Fruit fly (Drosophila melanogaster) whole organism, embryonic: Measurements from ENCODE around the gene CG8119.

Experiments used
- BEAF-32 ChIP-seq: fragments of 200-800 bp; sonication (Bioruptor generic); optimal IDR thresholded peaks from 3 replicates; lab custom pipeline; 2017; ENCODE audit warnings: missing biosample characterization, missing genetic modification characterization, mild to moderate bottlenecking, moderate library complexity, missing genetic modification reagents
- CG10147 ChIP-seq: fragments of 200-800 bp; sonication (Bioruptor generic); optimal IDR thresholded peaks from 2 replicates; lab custom pipeline; 2019; ENCODE audit warnings: missing biosample characterization, mild to moderate bottlenecking, missing genetic modification characterization, moderate library complexity
- CG10274 ChIP-seq: fragments of 200-800 bp; sonication (Bioruptor generic); optimal IDR thresholded peaks from 3 replicates; lab custom pipeline; 2017; ENCODE audit warnings: missing biosample characterization, mild to moderate bottlenecking, missing genetic modification characterization
- CG10565 ChIP-seq: fragments of 200-800 bp; sonication (Bioruptor generic); optimal IDR thresholded peaks from 3 replicates; lab custom pipeline; 2016; ENCODE audit warnings: missing biosample characterization, mild to moderate bottlenecking, missing genetic modification characterization
- CG12659 ChIP-seq: fragments of 200-800 bp; sonication (Bioruptor generic); optimal IDR thresholded peaks from 3 replicates; lab custom pipeline; 2017; ENCODE audit warnings: mild to moderate bottlenecking, missing biosample characterization, missing genetic modification reagents, missing genetic modification characterization
- CG12744 ChIP-seq: fragments of 200-800 bp; sonication (Bioruptor generic); optimal IDR thresholded peaks from 2 replicates; lab custom pipeline; 2016; ENCODE audit warnings: missing biosample characterization, missing genetic modification characterization
- CG13894 ChIP-seq: fragments of 200-800 bp; sonication (Bioruptor generic); optimal IDR thresholded peaks from 3 replicates; lab custom pipeline; 2018; ENCODE audit warnings: missing biosample characterization, mild to moderate bottlenecking, missing genetic modification characterization, moderate library complexity
- CG15011 ChIP-seq: fragments of 200-800 bp; sonication (Bioruptor generic); optimal IDR thresholded peaks from 3 replicates; lab custom pipeline; 2018; ENCODE audit warnings: missing biosample characterization, mild to moderate bottlenecking, missing genetic modification characterization
- CG1647 ChIP-seq: fragments of 200-800 bp; sonication (Bioruptor generic); optimal IDR thresholded peaks from 3 replicates; lab custom pipeline; 2016; ENCODE audit warnings: missing biosample characterization, missing genetic modification characterization
- CG16863 ChIP-seq: fragments of 200-800 bp; sonication (Bioruptor generic); optimal IDR thresholded peaks from 3 replicates; lab custom pipeline; 2016; ENCODE audit warnings: missing biosample characterization, missing genetic modification characterization
- CG18476 ChIP-seq: fragments of 200-800 bp; sonication (Bioruptor generic); optimal IDR thresholded peaks from 2 replicates; lab custom pipeline; 2016; ENCODE audit warnings: missing biosample characterization, mild to moderate bottlenecking, missing genetic modification characterization
- CG2202 ChIP-seq: fragments of 200-800 bp; sonication (Bioruptor generic); optimal IDR thresholded peaks from 2 replicates; lab custom pipeline; 2018; ENCODE audit warnings: missing biosample characterization, mild to moderate bottlenecking, missing genetic modification characterization
- CG6272 ChIP-seq: fragments of 200-800 bp; sonication (Bioruptor generic); IDR thresholded peaks from 2 replicates; pipeline ENCODE4 v1.3.6; 2022; ENCODE audit warnings: missing biosample characterization, missing genetic modification characterization
- CG6654 ChIP-seq: fragments of 200-800 bp; sonication (Bioruptor generic); optimal IDR thresholded peaks from 2 replicates; lab custom pipeline; 2017; ENCODE audit warnings: missing biosample characterization, mild to moderate bottlenecking, missing genetic modification characterization
- CG6791 ChIP-seq: fragments of 200-800 bp; sonication (Bioruptor generic); IDR thresholded peaks from 3 replicates; pipeline ENCODE4 v1.3.6; 2022; ENCODE audit warnings: missing biosample characterization, missing genetic modification characterization; ENCODE audit not compliant: partially characterized antibody
- CG6813 ChIP-seq: fragments of 200-800 bp; sonication (Bioruptor generic); optimal IDR thresholded peaks from 2 replicates; lab custom pipeline; 2017; ENCODE audit warnings: missing biosample characterization, missing genetic modification characterization, mild to moderate bottlenecking, moderate library complexity, missing genetic modification reagents
- CG7928 ChIP-seq: fragments of 200-800 bp; sonication (Bioruptor generic); optimal IDR thresholded peaks from 2 replicates; lab custom pipeline; 2017; ENCODE audit warnings: missing biosample characterization, mild to moderate bottlenecking, missing genetic modification characterization
- CG8089 ChIP-seq: fragments of 200-800 bp; sonication (Bioruptor generic); optimal IDR thresholded peaks from 3 replicates; lab custom pipeline; 2016; ENCODE audit warnings: missing biosample characterization, missing genetic modification characterization
- D ChIP-seq, 2 experiments: fragments of 200-800 bp in 1 of 2; fragments of >200 bp in 1 of 2; sonication (Bioruptor generic) in 1 of 2; optimal IDR thresholded peaks; 2 replicates in 1 of 2; 3 replicates in 1 of 2; lab custom pipeline; 2017; ENCODE audit warnings: mild to moderate bottlenecking in 1 of 2, missing biosample characterization in 1 of 2, missing genetic modification characterization in 1 of 2, missing genetic modification reagents in 1 of 2
- Doc3 ChIP-seq: fragments of 200-800 bp; sonication (Bioruptor generic); IDR thresholded peaks from 3 replicates; pipeline ENCODE4 v1.3.6; 2022; ENCODE audit warnings: missing biosample characterization, missing genetic modification characterization; ENCODE audit not compliant: partially characterized antibody
- Dp ChIP-seq: fragments of 200-800 bp; sonication (Bioruptor generic); optimal IDR thresholded peaks from 2 replicates; lab custom pipeline; 2018; ENCODE audit warnings: missing biosample characterization, mild to moderate bottlenecking, missing genetic modification characterization, moderate library complexity
- Ets65A ChIP-seq: fragments of 200-800 bp; sonication (Bioruptor generic); peaks from one replicate; lab custom pipeline; 2016; ENCODE audit warnings: missing biosample characterization, missing genetic modification characterization
- Gug ChIP-seq: fragments of 200-800 bp; sonication (Bioruptor generic); IDR thresholded peaks from 4 replicates; pipeline ENCODE4 v1.3.6; 2022; ENCODE audit warnings: missing biosample characterization, missing genetic modification characterization
- H2.0 ChIP-seq: fragments of 200-800 bp; sonication (Bioruptor generic); IDR thresholded peaks from 2 replicates; pipeline ENCODE4 v1.3.6; 2022; ENCODE audit warnings: missing biosample characterization, missing genetic modification characterization
- Hey ChIP-seq: fragments of 200-800 bp; sonication (Bioruptor generic); optimal IDR thresholded peaks from 3 replicates; lab custom pipeline; 2018; ENCODE audit warnings: missing biosample characterization, mild to moderate bottlenecking, missing genetic modification characterization
- Hr51 ChIP-seq, 2 experiments: fragments of 200-800 bp; sonication (Bioruptor generic); optimal IDR thresholded peaks; 2 replicates in 1 of 2; 3 replicates in 1 of 2; lab custom pipeline; 2016 to 2018; ENCODE audit warnings: missing biosample characterization in 2 of 2, missing genetic modification characterization in 2 of 2, mild to moderate bottlenecking in 1 of 2, moderate library complexity in 1 of 2
- Lpt ChIP-seq: fragments of >200 bp; optimal IDR thresholded peaks from 2 replicates; lab custom pipeline; 2018; ENCODE audit warnings: missing biosample characterization, missing genetic modification characterization
- NK7.1 ChIP-seq: fragments of 200-800 bp; sonication (Bioruptor generic); optimal IDR thresholded peaks from 3 replicates; lab custom pipeline; 2016; ENCODE audit warnings: missing biosample characterization, missing genetic modification characterization
- Ptx1 ChIP-seq: fragments of 200-800 bp; sonication (Bioruptor generic); IDR thresholded peaks from 2 replicates; pipeline ENCODE4 v1.3.6; 2022; ENCODE audit warnings: missing biosample characterization, missing genetic modification characterization
- Six4 ChIP-seq: fragments of 200-800 bp; sonication (Bioruptor generic); optimal IDR thresholded peaks from 2 replicates; lab custom pipeline; 2016; ENCODE audit warnings: missing biosample characterization, missing genetic modification characterization
- Sox100B ChIP-seq: fragments of 200-800 bp; sonication (Bioruptor generic); optimal IDR thresholded peaks from 3 replicates; lab custom pipeline; 2018; ENCODE audit warnings: missing biosample characterization, mild to moderate bottlenecking, missing genetic modification characterization
- Xrp1 ChIP-seq: fragments of 200-800 bp; sonication (Bioruptor generic); IDR thresholded peaks from 2 replicates; pipeline ENCODE4 v1.3.6; 2022; ENCODE audit warnings: missing biosample characterization, missing genetic modification characterization
- ab ChIP-seq: fragments of 200-800 bp; sonication (Bioruptor generic); optimal IDR thresholded peaks from 2 replicates; lab custom pipeline; 2016; ENCODE audit warnings: missing biosample characterization, missing genetic modification characterization
- cad ChIP-seq: fragments of >200 bp; optimal IDR thresholded peaks from 2 replicates; lab custom pipeline; 2017; ENCODE audit warnings: missing biosample characterization, missing genetic modification characterization
- dpn ChIP-seq, 2 experiments: fragments of 200-800 bp; sonication (Bioruptor generic); optimal IDR thresholded peaks; 3 replicates each; lab custom pipeline; 2016; ENCODE audit warnings: missing biosample characterization in 2 of 2, missing genetic modification characterization in 2 of 2
- gfzf ChIP-seq: fragments of 200-800 bp; sonication (Bioruptor generic); optimal IDR thresholded peaks from 2 replicates; lab custom pipeline; 2016; ENCODE audit warnings: missing biosample characterization, mild to moderate bottlenecking, missing genetic modification characterization, moderate library complexity
- nau ChIP-seq: fragments of 200-800 bp; sonication (Bioruptor generic); optimal IDR thresholded peaks from 3 replicates; lab custom pipeline; 2017; ENCODE audit warnings: missing biosample characterization, mild to moderate bottlenecking, missing genetic modification characterization, missing genetic modification reagents
- pho ChIP-seq: fragments of 200-800 bp; sonication (Bioruptor generic); optimal IDR thresholded peaks from 2 replicates; lab custom pipeline; 2016; ENCODE audit warnings: missing biosample characterization, missing genetic modification characterization
- phol ChIP-seq: fragments of 200-800 bp; sonication (Bioruptor generic); optimal IDR thresholded peaks from 3 replicates; lab custom pipeline; 2018; ENCODE audit warnings: missing biosample characterization, mild to moderate bottlenecking, missing genetic modification characterization, moderate library complexity
- pnt ChIP-seq: fragments of 200-800 bp; sonication (Bioruptor generic); optimal IDR thresholded peaks from 3 replicates; lab custom pipeline; 2016; ENCODE audit warnings: missing biosample characterization, missing genetic modification characterization
- pzg ChIP-seq: fragments of 200-800 bp; sonication (Bioruptor generic); optimal IDR thresholded peaks from 3 replicates; lab custom pipeline; 2018; ENCODE audit warnings: missing biosample characterization, mild to moderate bottlenecking, missing genetic modification characterization, moderate library complexity
- repo ChIP-seq: fragments of 200-800 bp; sonication (Bioruptor generic); optimal IDR thresholded peaks from 2 replicates; lab custom pipeline; 2016; ENCODE audit warnings: missing biosample characterization, missing genetic modification characterization
- sens-2 ChIP-seq: fragments of 200-800 bp; sonication (Bioruptor generic); IDR thresholded peaks from 2 replicates; pipeline ENCODE4 v1.3.6; 2022; ENCODE audit warnings: missing biosample characterization, missing genetic modification characterization
- slbo ChIP-seq: fragments of 200-800 bp; sonication (Bioruptor generic); IDR thresholded peaks from 2 replicates; pipeline ENCODE4 v1.3.6; 2022; ENCODE audit warnings: missing biosample characterization, missing genetic modification characterization
- sna ChIP-seq: fragments of 200-800 bp; sonication (Bioruptor generic); IDR thresholded peaks from 2 replicates; pipeline ENCODE4 v1.3.6; 2022; ENCODE audit warnings: missing biosample characterization, missing genetic modification characterization; ENCODE audit not compliant: partially characterized antibody
- z ChIP-seq: fragments of 200-800 bp; sonication (Bioruptor generic); IDR thresholded peaks from 3 replicates; pipeline ENCODE4 v1.3.6; 2022; ENCODE audit warnings: missing biosample characterization, missing genetic modification characterization
- zfh2 ChIP-seq: fragments of 200-800 bp; sonication (Bioruptor generic); optimal IDR thresholded peaks from 2 replicates; lab custom pipeline; 2016; ENCODE audit warnings: missing biosample characterization, missing genetic modification characterization

Gene CG8119

DNA sequence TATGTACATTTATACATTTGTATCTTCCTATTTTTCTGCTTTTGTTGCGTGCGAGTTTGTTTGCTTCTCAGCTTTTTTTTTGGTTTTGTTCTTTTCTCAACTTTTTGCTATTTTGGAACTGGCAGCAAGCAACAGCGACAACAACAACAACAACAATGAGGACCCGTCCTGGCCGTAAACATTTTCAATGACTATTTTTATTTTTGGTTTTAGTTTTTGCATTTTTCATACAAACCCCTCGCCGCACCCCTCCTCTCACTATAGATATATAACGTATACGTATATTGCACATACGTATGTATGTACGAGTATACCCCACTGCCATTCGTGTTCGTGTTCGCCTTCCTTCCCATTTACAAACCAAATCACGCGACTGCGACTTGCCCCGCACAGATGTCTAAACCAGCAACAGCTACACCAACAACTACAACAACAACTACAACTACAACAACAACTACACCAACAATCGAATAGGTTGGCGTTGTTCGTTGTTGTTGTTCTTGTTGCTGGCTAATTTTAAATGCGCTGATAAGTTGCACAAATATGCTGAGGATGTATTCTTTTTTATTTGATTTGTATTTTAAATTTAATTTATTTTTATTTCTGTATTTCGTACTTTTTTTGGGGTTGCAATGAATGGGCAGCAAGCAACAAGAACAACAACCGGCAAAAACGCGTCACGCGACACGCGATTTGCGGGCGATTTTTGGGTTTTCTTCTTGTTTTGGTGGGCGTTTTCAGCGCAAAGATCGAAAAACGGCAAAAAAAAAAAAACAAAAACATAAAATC, 41.8 kb upstream of the CG8119 start (continued):
- TF ChIP-seq H2.0 (GFP tag; lab: Robert Waterston, UW): no peak
- no peak for TF ChIP-seq CG13894
- no peak for TF ChIP-seq Ets65A
- no peak for TF ChIP-seq sens-2 (GFP tag; lab: Robert Waterston, UW)

DNA sequence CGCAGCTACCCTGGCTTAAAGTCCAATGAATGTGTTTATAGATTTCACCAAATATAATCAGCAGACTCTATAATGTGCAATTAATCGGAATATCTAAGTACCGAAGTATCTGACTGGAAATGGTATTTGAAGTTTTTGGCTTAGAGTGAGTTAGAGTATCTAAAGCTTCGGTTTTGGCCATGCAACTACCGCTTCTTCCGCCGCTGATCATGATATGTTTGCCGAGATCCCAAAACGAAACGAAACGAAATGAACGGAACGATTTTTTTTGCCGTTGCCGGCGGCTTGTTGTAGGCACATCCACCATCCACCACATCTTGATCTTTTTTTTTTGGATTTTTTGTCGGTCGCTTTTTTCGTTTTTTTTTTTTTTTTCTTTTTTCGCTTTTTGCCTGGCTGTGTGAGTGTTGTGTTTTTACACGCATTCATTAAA, 39.4 kb upstream of the CG8119 start:
- TF ChIP-seq Ptx1: peak; percentile 89
- peak; percentile 67 for TF ChIP-seq repo
- TF ChIP-seq Dp: no peak
- no peak for TF ChIP-seq gfzf (GFP tag; lab: Kevin White, UChicago)
- peak; percentile 85 for TF ChIP-seq Gug (GFP tag; lab: Robert Waterston, UW)
- TF ChIP-seq pho (GFP tag; lab: Kevin White, UChicago): peak; percentile 58
- no peak for TF ChIP-seq D (optimal IDR thresholded peaks at IDR 0.05; lab: Kevin White, UChicago)
- peak; percentile 62 for TF ChIP-seq D (GFP tag; optimal IDR thresholded peaks at IDR 0.05; lab: Kevin White, UChicago)
- peak; percentile 89 for TF ChIP-seq pnt (GFP tag; lab: Kevin White, UChicago)
- peak; percentile 45 for TF ChIP-seq nau (GFP tag; lab: Kevin White, UChicago)
- peak; percentile 73 for TF ChIP-seq Sox100B (GFP tag; lab: Kevin White, UChicago)
- TF ChIP-seq zfh2 (GFP tag; lab: Kevin White, UChicago): peak; percentile 80
- TF ChIP-seq CG12659 (GFP tag; lab: Kevin White, UChicago): peak; percentile 67
- no peak for TF ChIP-seq CG2202 (tag; lab: Kevin White, UChicago)
- peak; percentile 77 for TF ChIP-seq CG6272 (GFP tag; lab: Robert Waterston, UW)
- TF ChIP-seq Hr51 (GFP tag; optimal IDR thresholded peaks at IDR 0.05; lab: Kevin White, UChicago): peak in 1 of 2 experiments; percentile 79
- TF ChIP-seq CG6654 (GFP tag; lab: Kevin White, UChicago): peak; percentile 29
- TF ChIP-seq Xrp1 (GFP tag; lab: Robert Waterston, UW): peak; percentile 85
- TF ChIP-seq z (GFP tag; lab: Robert Waterston, UW): no peak
- peak; percentile 93 for TF ChIP-seq slbo (GFP tag; lab: Robert Waterston, UW)
- no peak for TF ChIP-seq cad
- TF ChIP-seq CG10274 (GFP tag; lab: Kevin White, UChicago): peak; percentile 49
- peak; percentile 61 for TF ChIP-seq CG8089
- peak; percentile 23 for TF ChIP-seq CG7928
- no peak for TF ChIP-seq Lpt (GFP tag; lab: Kevin White, UChicago)
- peak; percentile 49 for TF ChIP-seq CG18476 (GFP tag; lab: Kevin White, UChicago)
- peak; percentile 66 to 79 for TF ChIP-seq dpn (GFP tag; optimal IDR thresholded peaks at IDR 0.05; lab: Kevin White, UChicago)
- peak; percentile 86 for TF ChIP-seq H2.0 (GFP tag; lab: Robert Waterston, UW)
- TF ChIP-seq CG10147 (GFP tag; lab: Kevin White, UChicago): peak; percentile 69
- TF ChIP-seq BEAF-32 (GFP tag; lab: Kevin White, UChicago): no peak
- TF ChIP-seq CG6791 (GFP tag; lab: Robert Waterston, UW): no peak
- no peak for TF ChIP-seq sna (GFP tag; lab: Robert Waterston, UW)
- peak; percentile 31 for TF ChIP-seq CG6813 (GFP tag; lab: Kevin White, UChicago)
- peak; percentile 52 for TF ChIP-seq NK7.1 (GFP tag; lab: Kevin White, UChicago)
- peak; percentile 45 for TF ChIP-seq CG15011 (GFP tag; lab: Kevin White, UChicago)
- TF ChIP-seq CG16863 (GFP tag; lab: Kevin White, UChicago): peak; percentile 57
- no peak for TF ChIP-seq CG10565
- TF ChIP-seq CG1647 (GFP tag; lab: Kevin White, UChicago): peak; percentile 14
- peak; percentile 72 for TF ChIP-seq phol (tag; lab: Kevin White, UChicago)
- TF ChIP-seq pzg (GFP tag; lab: Kevin White, UChicago): no peak
- TF ChIP-seq Doc3 (GFP tag; lab: Robert Waterston, UW): no peak
- peak; percentile 57 for TF ChIP-seq Six4 (GFP tag; lab: Kevin White, UChicago)
- no peak for TF ChIP-seq CG12744
- no peak for TF ChIP-seq ab (GFP tag; lab: Kevin White, UChicago)
- TF ChIP-seq Hey (tag; lab: Kevin White, UChicago): peak; percentile 4
